Fruit fly (Drosophila melanogaster) whole organism, prepupa: ENCODE data around the gene Polr3G.

Experiments
- CG15336 ChIP-seq: fragments of 200-800 bp; sonication (Bioruptor generic); IDR thresholded peaks from 2 replicates; pipeline ENCODE4 v1.3.6; 2022; ENCODE audit warnings: missing biosample characterization, missing genetic modification characterization
- OdsH ChIP-seq: fragments of 200-800 bp; sonication (Bioruptor generic); optimal IDR thresholded peaks from 3 replicates; lab custom pipeline; 2016; ENCODE audit warnings: missing biosample characterization, missing genetic modification characterization
- topi ChIP-seq: fragments of 200-800 bp; sonication (Bioruptor generic); optimal IDR thresholded peaks from 3 replicates; lab custom pipeline; 2016; ENCODE audit warnings: missing biosample characterization, missing genetic modification characterization

DNA sequence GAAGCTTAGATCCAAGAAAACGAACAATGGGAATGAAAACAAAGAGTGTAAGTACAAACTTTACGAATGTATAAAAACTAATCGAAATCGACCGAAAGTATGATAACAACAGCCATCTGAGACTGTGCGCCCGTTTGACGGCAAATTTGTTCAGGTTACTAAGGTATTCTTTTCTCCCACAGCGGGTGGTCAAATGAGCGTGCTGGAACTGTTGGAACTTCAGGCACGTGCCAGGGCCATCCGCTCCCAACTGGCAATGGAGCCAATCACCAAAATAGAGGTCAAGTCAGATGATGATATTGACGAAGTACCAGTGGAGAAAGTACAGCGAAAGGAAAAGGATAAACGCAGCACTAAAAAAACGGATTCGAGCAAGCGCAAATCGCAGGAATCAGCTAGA is 9.4 kb upstream of the Polr3G start, which contains the start of gene CG12229:
- TF ChIP-seq CG15336 (GFP tag; lab: Robert Waterston, UW) (no peak), topi (GFP tag; lab: Kevin White, UChicago) (no peak), OdsH (GFP tag; lab: Kevin White, UChicago) (no peak)
